Fruit fly (Drosophila melanogaster) whole organism, embryonic: Measurements from ENCODE around the gene Gnmt.
A peak's percentile ranks its signal among the peaks of the same experiment; 100 is the strongest.

Experiments
- Aef1 ChIP-seq: fragments of 200-800 bp; sonication (Bioruptor generic); IDR thresholded peaks from 3 replicates; pipeline ENCODE4 v1.3.6; 2022; ENCODE audit warnings: missing biosample characterization, missing genetic modification characterization
- Atf3 ChIP-seq: fragments of 200-800 bp; sonication (Bioruptor generic); optimal IDR thresholded peaks from 3 replicates; lab custom pipeline; 2016; ENCODE audit warnings: missing biosample characterization, missing genetic modification characterization
- Awh ChIP-seq: fragments of 200-800 bp; sonication (Bioruptor generic); IDR thresholded peaks from 2 replicates; pipeline ENCODE4, ENCODE4 v1.3.6; 2022; ENCODE audit warnings: missing biosample characterization, missing genetic modification characterization
- CG10565 ChIP-seq: fragments of 200-800 bp; sonication (Bioruptor generic); optimal IDR thresholded peaks from 3 replicates; lab custom pipeline; 2016; ENCODE audit warnings: missing biosample characterization, mild to moderate bottlenecking, missing genetic modification characterization
- CG10654 ChIP-seq: fragments of 200-800 bp; sonication (Bioruptor generic); optimal IDR thresholded peaks from 2 replicates; lab custom pipeline; 2016; ENCODE audit warnings: missing biosample characterization, missing genetic modification characterization
- CG11696 ChIP-seq: fragments of 200-800 bp; sonication (Bioruptor generic); IDR thresholded peaks from 2 replicates; pipeline ENCODE4 v1.3.6; 2022; ENCODE audit warnings: missing biosample characterization, missing genetic modification characterization
- CG12236 ChIP-seq: fragments of 200-800 bp; sonication (Bioruptor generic); optimal IDR thresholded peaks from 2 replicates; lab custom pipeline; 2016; ENCODE audit warnings: missing biosample characterization, missing genetic modification characterization
- CG12659 ChIP-seq: fragments of 200-800 bp; sonication (Bioruptor generic); optimal IDR thresholded peaks from 3 replicates; lab custom pipeline; 2017; ENCODE audit warnings: mild to moderate bottlenecking, missing biosample characterization, missing genetic modification reagents, missing genetic modification characterization
- CG15514 ChIP-seq: fragments of 200-800 bp; sonication (Bioruptor generic); optimal IDR thresholded peaks from 3 replicates; lab custom pipeline; 2017; ENCODE audit warnings: missing biosample characterization, missing genetic modification characterization, mild to moderate bottlenecking, moderate library complexity, missing genetic modification reagents
- CG1602 ChIP-seq: fragments of 200-800 bp; sonication (Bioruptor generic); optimal IDR thresholded peaks from 3 replicates; lab custom pipeline; 2016; ENCODE audit warnings: missing biosample characterization, missing genetic modification characterization
- CG17186 ChIP-seq: fragments of 200-800 bp; sonication (Bioruptor generic); optimal IDR thresholded peaks from 3 replicates; lab custom pipeline; 2017; ENCODE audit warnings: missing biosample characterization, missing genetic modification reagents, missing genetic modification characterization
- CG17328 ChIP-seq: fragments of 200-800 bp; sonication (Bioruptor generic); IDR thresholded peaks from 2 replicates; pipeline ENCODE4 v1.3.6; 2022; ENCODE audit warnings: missing biosample characterization, missing genetic modification characterization
- CG17829 ChIP-seq: fragments of 200-800 bp; optimal IDR thresholded peaks from 2 replicates; lab custom pipeline; 2019; ENCODE audit warnings: missing biosample characterization, mild to moderate bottlenecking, missing genetic modification characterization, moderate library complexity
- CG18476 ChIP-seq: fragments of 200-800 bp; sonication (Bioruptor generic); optimal IDR thresholded peaks from 2 replicates; lab custom pipeline; 2016; ENCODE audit warnings: missing biosample characterization, mild to moderate bottlenecking, missing genetic modification characterization
- CG2129 ChIP-seq: fragments of 200-800 bp; sonication (Bioruptor generic); IDR thresholded peaks from 2 replicates; pipeline ENCODE4 v1.3.6; 2022; ENCODE audit warnings: missing biosample characterization, missing genetic modification characterization; ENCODE audit not compliant: partially characterized antibody
- CG33213 ChIP-seq: fragments of 200-800 bp; sonication (Bioruptor generic); optimal IDR thresholded peaks from 3 replicates; lab custom pipeline; 2016; ENCODE audit warnings: missing biosample characterization, missing genetic modification characterization
- CG4730 ChIP-seq: fragments of 200-800 bp; sonication (Bioruptor generic); IDR thresholded peaks from 2 replicates; pipeline ENCODE4 v1.3.6; 2022; ENCODE audit warnings: missing biosample characterization, missing genetic modification characterization
- CG6175 ChIP-seq: fragments of 200-800 bp; sonication (Bioruptor generic); IDR thresholded peaks from 3 replicates; pipeline ENCODE4 v1.3.6; 2022; ENCODE audit warnings: missing biosample characterization, missing genetic modification characterization
- CG7963 ChIP-seq: fragments of 200-800 bp; sonication (Bioruptor generic); IDR thresholded peaks from 3 replicates; pipeline ENCODE4 v1.3.6; 2022; ENCODE audit warnings: missing biosample characterization, missing genetic modification characterization; ENCODE audit not compliant: partially characterized antibody
- CG8765 ChIP-seq: fragments of 200-800 bp; sonication (Bioruptor generic); IDR thresholded peaks from 2 replicates; pipeline ENCODE4 v1.3.6; 2022; ENCODE audit warnings: missing biosample characterization, missing genetic modification characterization
- CG9932 ChIP-seq: fragments of 200-800 bp; sonication (Bioruptor generic); IDR thresholded peaks from 2 replicates; pipeline ENCODE4 v1.3.6; 2022; ENCODE audit warnings: missing biosample characterization, missing genetic modification characterization
- CTCF ChIP-seq: fragments of 200-800 bp; sonication (Bioruptor generic); optimal IDR thresholded peaks from 2 replicates; lab custom pipeline; 2017; ENCODE audit warnings: missing biosample characterization, mild to moderate bottlenecking, missing genetic modification characterization, moderate library complexity
- Fer2 ChIP-seq: fragments of 200-800 bp; sonication (Bioruptor generic); optimal IDR thresholded peaks from 2 replicates; lab custom pipeline; 2018; ENCODE audit warnings: missing biosample characterization, mild to moderate bottlenecking, missing genetic modification characterization, moderate library complexity
- Hey ChIP-seq: fragments of 200-800 bp; sonication (Bioruptor generic); optimal IDR thresholded peaks from 3 replicates; lab custom pipeline; 2018; ENCODE audit warnings: missing biosample characterization, mild to moderate bottlenecking, missing genetic modification characterization
- Hr3 ChIP-seq: fragments of 200-800 bp; sonication (Bioruptor generic); optimal IDR thresholded peaks from 3 replicates; lab custom pipeline; 2016; ENCODE audit warnings: missing biosample characterization, missing genetic modification characterization
- Mad ChIP-seq: fragments of 200-800 bp; sonication (Bioruptor generic); optimal IDR thresholded peaks from 2 replicates; lab custom pipeline; 2016; ENCODE audit warnings: missing biosample characterization, missing genetic modification characterization
- Optix ChIP-seq: fragments of 200-800 bp; sonication (Bioruptor generic); IDR thresholded peaks from 3 replicates; pipeline ENCODE4 v1.3.6; 2022; ENCODE audit warnings: missing biosample characterization, missing genetic modification characterization
- PHDP ChIP-seq: fragments of 200-800 bp; sonication (Bioruptor generic); optimal IDR thresholded peaks from 3 replicates; lab custom pipeline; 2018; ENCODE audit warnings: missing biosample characterization, mild to moderate bottlenecking, missing genetic modification characterization, moderate library complexity
- Poxn ChIP-seq: fragments of 200-800 bp; sonication (Bioruptor generic); IDR thresholded peaks from 2 replicates; pipeline ENCODE4 v1.3.6; 2022; ENCODE audit warnings: missing biosample characterization, missing genetic modification characterization
- Sin3A ChIP-seq: fragments of >200 bp; optimal IDR thresholded peaks from 2 replicates; lab custom pipeline; 2018
- ato ChIP-seq: fragments of 200-800 bp; sonication (Bioruptor generic); IDR thresholded peaks from 2 replicates; pipeline ENCODE4 v1.3.6; 2022; ENCODE audit warnings: missing biosample characterization, missing genetic modification characterization; ENCODE audit not compliant: partially characterized antibody
- croc ChIP-seq: fragments of 200-800 bp; sonication (Bioruptor generic); conservative IDR thresholded peaks from 3 replicates; pipeline ENCODE4 v1.3.6; 2022; ENCODE audit warnings: missing biosample characterization, missing genetic modification characterization
- dati ChIP-seq: fragments of 200-800 bp; sonication (Bioruptor generic); IDR thresholded peaks from 2 replicates; pipeline ENCODE4 v1.3.6; 2022; ENCODE audit warnings: missing biosample characterization, missing genetic modification characterization
- dpn ChIP-seq, 2 experiments: fragments of 200-800 bp; sonication (Bioruptor generic); optimal IDR thresholded peaks; 3 replicates each; lab custom pipeline; 2016; ENCODE audit warnings: missing biosample characterization in 2 of 2, missing genetic modification characterization in 2 of 2
- ems ChIP-seq: fragments of 200-800 bp; sonication (Bioruptor generic); optimal IDR thresholded peaks from 3 replicates; lab custom pipeline; 2016; ENCODE audit warnings: missing biosample characterization, missing genetic modification characterization
- fd102C ChIP-seq: fragments of 200-800 bp; sonication (Bioruptor generic); optimal IDR thresholded peaks from 2 replicates; lab custom pipeline; 2018; ENCODE audit warnings: missing biosample characterization, mild to moderate bottlenecking, missing genetic modification characterization, moderate library complexity
- h ChIP-seq: fragments of >200 bp; optimal IDR thresholded peaks from 2 replicates; lab custom pipeline; 2017
- kni ChIP-seq: fragments of 200-800 bp; sonication (Bioruptor generic); optimal IDR thresholded peaks from 3 replicates; lab custom pipeline; 2017; ENCODE audit warnings: mild to moderate bottlenecking, missing biosample characterization, missing genetic modification reagents, missing genetic modification characterization
- nom ChIP-seq: fragments of 200-800 bp; sonication (Bioruptor generic); optimal IDR thresholded peaks from 2 replicates; lab custom pipeline; 2017; ENCODE audit warnings: missing biosample characterization, missing genetic modification characterization, mild to moderate bottlenecking, moderate library complexity, missing genetic modification reagents
- pho ChIP-seq: fragments of 200-800 bp; sonication (Bioruptor generic); optimal IDR thresholded peaks from 2 replicates; lab custom pipeline; 2016; ENCODE audit warnings: missing biosample characterization, missing genetic modification characterization
- repo ChIP-seq: fragments of 200-800 bp; sonication (Bioruptor generic); optimal IDR thresholded peaks from 2 replicates; lab custom pipeline; 2016; ENCODE audit warnings: missing biosample characterization, missing genetic modification characterization
- rib ChIP-seq: fragments of 200-800 bp; sonication (Bioruptor generic); IDR thresholded peaks from 2 replicates; pipeline ENCODE4 v1.3.6; 2022; ENCODE audit warnings: missing biosample characterization, missing genetic modification characterization
- sisA ChIP-seq: fragments of 200-800 bp; sonication (Bioruptor generic); IDR thresholded peaks from 2 replicates; pipeline ENCODE4 v1.3.6; 2022; ENCODE audit warnings: missing biosample characterization, missing genetic modification characterization
- sr ChIP-seq: fragments of 200-800 bp; sonication (Bioruptor generic); IDR thresholded peaks from 3 replicates; pipeline ENCODE4 v1.3.6; 2022; ENCODE audit warnings: missing biosample characterization, missing genetic modification characterization
- tap ChIP-seq: fragments of 200-800 bp; optimal IDR thresholded peaks from 3 replicates; lab custom pipeline; 2019; ENCODE audit warnings: missing biosample characterization, mild to moderate bottlenecking, missing genetic modification characterization, moderate library complexity
- tna ChIP-seq: fragments of 200-800 bp; sonication (Bioruptor generic); IDR thresholded peaks from 2 replicates; pipeline ENCODE4 v1.3.6; 2022; ENCODE audit warnings: missing biosample characterization, missing genetic modification characterization; ENCODE audit not compliant: partially characterized antibody
- trh ChIP-seq: fragments of 200-800 bp; sonication (Bioruptor generic); optimal IDR thresholded peaks from 2 replicates; lab custom pipeline; 2016; ENCODE audit warnings: missing biosample characterization, missing genetic modification characterization
- unpg ChIP-seq: fragments of 200-800 bp; sonication (Bioruptor generic); optimal IDR thresholded peaks from 3 replicates; lab custom pipeline; 2018; ENCODE audit warnings: missing biosample characterization, mild to moderate bottlenecking, missing genetic modification characterization, moderate library complexity
- zen ChIP-seq: fragments of 200-800 bp; sonication (Bioruptor generic); optimal IDR thresholded peaks from 3 replicates; lab custom pipeline; 2018; ENCODE audit warnings: missing biosample characterization, mild to moderate bottlenecking, missing genetic modification characterization, moderate library complexity

The Gnmt gene

DNA sequence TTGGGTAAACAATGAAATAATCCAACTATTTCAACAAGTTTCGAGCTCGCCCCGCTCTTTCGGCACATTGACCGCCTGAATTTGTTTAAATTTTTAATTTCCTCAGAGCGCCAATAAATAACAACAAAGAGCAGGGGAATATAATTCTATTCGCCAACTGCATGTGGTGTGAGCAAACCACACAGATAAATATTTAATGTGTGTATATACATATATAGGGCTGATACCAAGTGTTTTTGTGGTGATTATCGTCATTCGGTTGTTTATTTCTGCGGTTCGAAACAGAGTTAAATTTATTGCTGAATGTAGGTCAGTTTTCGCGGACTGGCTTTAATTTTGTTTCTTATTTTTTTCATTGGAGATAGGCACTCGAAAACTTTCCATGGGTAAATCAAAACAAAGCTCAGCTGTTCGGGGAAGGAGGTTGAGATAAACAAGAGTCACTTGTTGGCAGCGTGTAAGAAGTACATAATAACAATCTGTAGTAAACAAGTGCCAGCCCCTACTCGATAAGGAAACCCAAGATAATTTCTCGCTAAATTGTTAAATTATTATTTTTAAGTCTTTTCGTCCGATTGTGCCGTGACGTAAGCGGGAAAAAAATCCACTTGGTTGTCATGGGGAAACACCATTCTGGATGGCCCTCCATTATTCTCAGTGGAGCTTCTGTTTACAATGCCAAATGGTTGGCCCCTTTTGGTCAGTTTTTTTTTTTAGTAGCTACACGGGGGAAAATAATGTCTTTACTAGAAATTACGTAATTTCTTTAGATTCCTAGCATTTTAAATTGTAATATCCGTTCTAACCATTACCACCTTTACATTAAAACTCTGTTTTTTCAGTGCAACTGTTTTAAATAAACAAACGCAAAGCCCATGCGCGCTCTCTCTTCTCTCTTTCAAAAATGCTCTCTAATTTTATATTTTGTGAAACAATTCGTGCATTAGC is 43.5 kb downstream of the Gnmt start (continued):
- no peak for TF ChIP-seq CG17186 (GFP tag; lab: Kevin White, UChicago)
- TF ChIP-seq Fer2, result peak; percentile 6
- no peak for TF ChIP-seq h
- TF ChIP-seq ato, result no peak
- TF ChIP-seq CG2129, result no peak
- TF ChIP-seq PHDP, result peak; percentile 49
- TF ChIP-seq CG11696 (GFP tag; lab: Robert Waterston, UW), result 0 out of 2 replicates have a peak, but pooled peaks have one; percentile 24
- peak; percentile 27 for TF ChIP-seq rib (GFP tag; lab: Robert Waterston, UW)
- TF ChIP-seq CG6175 (GFP tag; lab: Robert Waterston, UW), result no peak
- TF ChIP-seq Atf3, result peak; percentile 11
- peak; percentile 31 for TF ChIP-seq CG15514 (GFP tag; lab: Kevin White, UChicago)
- TF ChIP-seq Aef1 (GFP tag; lab: Robert Waterston, UW), result peak; percentile 49; the same call in 2 of the 3 replicates
- TF ChIP-seq tap (tag; lab: Kevin White, UChicago), result no peak
- TF ChIP-seq Mad, result no peak
- no peak for TF ChIP-seq Optix (GFP tag; lab: Robert Waterston, UW)
- TF ChIP-seq dati (GFP tag; lab: Robert Waterston, UW), result 0 out of 2 replicates have a peak, but pooled peaks have one; percentile 29
- TF ChIP-seq dpn (GFP tag; optimal IDR thresholded peaks at IDR 0.05; lab: Kevin White, UChicago), result peak; percentile 25 to 57
- peak; percentile 33 for TF ChIP-seq nom (GFP tag; lab: Kevin White, UChicago)
- TF ChIP-seq Poxn (GFP tag; lab: Robert Waterston, UW), result no peak
- TF ChIP-seq CG17829 (tag; lab: Kevin White, UChicago), result no peak
- TF ChIP-seq Hr3 (GFP tag; lab: Kevin White, UChicago), result peak; percentile 28
- TF ChIP-seq CG33213 (GFP tag; lab: Kevin White, UChicago), result no peak
- TF ChIP-seq kni (GFP tag; lab: Kevin White, UChicago), result no peak
- TF ChIP-seq CG12659 (GFP tag; lab: Kevin White, UChicago), result peak; percentile 47
- TF ChIP-seq Hey (tag; lab: Kevin White, UChicago), result no peak
- TF ChIP-seq CG12236 (GFP tag; lab: Kevin White, UChicago), result peak; percentile 29
- no peak for TF ChIP-seq fd102C (GFP tag; lab: Kevin White, UChicago)
- TF ChIP-seq CG10565 (GFP tag; lab: Kevin White, UChicago), result no peak
- TF ChIP-seq zen (tag; lab: Kevin White, UChicago), result no peak
- TF ChIP-seq CG8765 (GFP tag; lab: Robert Waterston, UW), result no peak
- no peak for TF ChIP-seq CTCF
- 0 out of 3 replicates have a peak, but pooled peaks have one; percentile 32 for TF ChIP-seq croc (GFP tag; lab: Robert Waterston, UW)
- peak; percentile 67 for TF ChIP-seq sisA (GFP tag; lab: Robert Waterston, UW)
- TF ChIP-seq CG4730 (GFP tag; lab: Robert Waterston, UW), result peak; percentile 43; the same call in 1 of the 2 replicates
- peak; percentile 51 for TF ChIP-seq pho
- peak; percentile 25 for TF ChIP-seq CG1602 (GFP tag; lab: Kevin White, UChicago)
- TF ChIP-seq trh (GFP tag; lab: Kevin White, UChicago), result no peak
- TF ChIP-seq ems (GFP tag; lab: Kevin White, UChicago), result peak; percentile 56
- peak; percentile 35 for TF ChIP-seq CG18476 (GFP tag; lab: Kevin White, UChicago)
- no peak for TF ChIP-seq CG7963
- no peak for TF ChIP-seq Sin3A (lab: Kevin White, UChicago)
- TF ChIP-seq sr (GFP tag; lab: Robert Waterston, UW), result no peak
- peak; percentile 64 for TF ChIP-seq CG9932 (GFP tag; lab: Robert Waterston, UW)
- TF ChIP-seq repo (GFP tag; lab: Kevin White, UChicago), result no peak
- TF ChIP-seq unpg (GFP tag; lab: Kevin White, UChicago), result peak; percentile 42
- TF ChIP-seq CG17328 (GFP tag; lab: Robert Waterston, UW), result peak; percentile 67
- TF ChIP-seq tna (GFP tag; lab: Robert Waterston, UW), result no peak
- TF ChIP-seq Awh (GFP tag; lab: Robert Waterston, UW), result 0 out of 2 replicates have a peak, but pooled peaks have one; percentile 21
- peak; percentile 50 for TF ChIP-seq CG10654 (GFP tag; lab: Kevin White, UChicago)
